Worm (Caenorhabditis elegans): ENCODE data around the gene str-90.

str-90 gene

ce11 chrV:8079813-8080212 lies 23.2 kb upstream of the str-90 start:
- peak; percentile 5 for TF ChIP-seq sma-3 (GFP tag; optimal IDR thresholded peaks at IDR 0.05)
- TF ChIP-seq nhr-25 (tag; optimal IDR thresholded peaks at IDR 0.05): peak; percentile 71
- peak; percentile 51 for TF ChIP-seq blmp-1 (tag; optimal IDR thresholded peaks at IDR 0.05; ENCODE audit: insufficient read depth)
- TF ChIP-seq egl-27 (tag; optimal IDR thresholded peaks at IDR 0.05): peak; percentile 17
- TF ChIP-seq nhr-10 (tag; optimal IDR thresholded peaks at IDR 0.05): no peak
- no peak for TF ChIP-seq lsy-2 (tag; optimal IDR thresholded peaks at IDR 0.05)
- TF ChIP-seq sma-9 (GFP tag; optimal IDR thresholded peaks at IDR 0.05): peak; percentile 77
- TF ChIP-seq sma-9 (tag; optimal IDR thresholded peaks at IDR 0.05): no peak
- TF ChIP-seq ceh-82 (tag; optimal IDR thresholded peaks at IDR 0.05): no peak
- TF ChIP-seq sem-4 (tag; optimal IDR thresholded peaks at IDR 0.05): no peak
- no peak for TF ChIP-seq fos-1 (tag; optimal IDR thresholded peaks at IDR 0.05)

ce11 chrV:8081579-8081978 lies 21.5 kb upstream of the str-90 start, which contains the start of gene str-131:
Gene str-131, minus strand, starts transcription at chrV:8081679.
- no peak for TF ChIP-seq ama-1 (optimal IDR thresholded peaks at IDR 0.05)
- no peak for TF ChIP-seq R02D3.7 (tag; optimal IDR thresholded peaks at IDR 0.05)
- no peak for TF ChIP-seq gmeb-1 (tag; optimal IDR thresholded peaks at IDR 0.05)

ce11 chrV:8085141-8085540 lies 17.9 kb upstream of the str-90 start, which contains the start of gene C09H5.7:
Gene C09H5.7, minus strand, starts transcription at chrV:8085241.
- no peak for TF ChIP-seq peb-1 (tag; optimal IDR thresholded peaks at IDR 0.05)
- TF ChIP-seq nhr-77 (tag; optimal IDR thresholded peaks at IDR 0.05): no peak
- TF ChIP-seq nhr-11 (tag; optimal IDR thresholded peaks at IDR 0.05): no peak
- TF ChIP-seq mdl-1 (tag; optimal IDR thresholded peaks at IDR 0.05): no peak
- TF ChIP-seq elt-1 (tag; optimal IDR thresholded peaks at IDR 0.05): no peak
- TF ChIP-seq nhr-6 (tag; optimal IDR thresholded peaks at IDR 0.05): no peak
- TF ChIP-seq Y55F3AM.14 (GFP tag; optimal IDR thresholded peaks at IDR 0.05): no peak
- TF ChIP-seq nhr-25 (tag; optimal IDR thresholded peaks at IDR 0.05): no peak
- TF ChIP-seq nhr-12 (tag; optimal IDR thresholded peaks at IDR 0.05): no peak
- no peak for TF ChIP-seq nhr-21 (tag; optimal IDR thresholded peaks at IDR 0.05)
- TF ChIP-seq ztf-11 (tag; optimal IDR thresholded peaks at IDR 0.05): no peak

- TF ChIP-seq egl-27 (tag; optimal IDR thresholded peaks at IDR 0.05) (no peak), lin-11 (tag; optimal IDR thresholded peaks at IDR 0.05) (no peak)
Measured at ce11 chrV:8090595-8090994, 12.5 kb upstream of the str-90 start, which contains the start of gene str-130. Gene str-130, minus strand, starts transcription at chrV:8090695.

- no peak for TF ChIP-seq mbf-1 (tag; optimal IDR thresholded peaks at IDR 0.05)
- TF ChIP-seq alr-1 (tag; optimal IDR thresholded peaks at IDR 0.05): no peak
- TF ChIP-seq nhr-11 (tag; optimal IDR thresholded peaks at IDR 0.05): no peak
- no peak for TF ChIP-seq nhr-23 (tag; optimal IDR thresholded peaks at IDR 0.05)
- TF ChIP-seq nhr-129 (tag; optimal IDR thresholded peaks at IDR 0.05): no peak
- TF ChIP-seq nhr-6 (tag; optimal IDR thresholded peaks at IDR 0.05): no peak
- TF ChIP-seq dmd-4 (tag; optimal IDR thresholded peaks at IDR 0.05): no peak
- TF ChIP-seq lin-39 (tag; optimal IDR thresholded peaks at IDR 0.05): no peak
- no peak for TF ChIP-seq sem-4 (tag; optimal IDR thresholded peaks at IDR 0.05)
- no peak for TF ChIP-seq aly-2 (tag; optimal IDR thresholded peaks at IDR 0.05)
- no peak for TF ChIP-seq ztf-4 (tag; optimal IDR thresholded peaks at IDR 0.05)
- TF ChIP-seq mdl-1 (tag; optimal IDR thresholded peaks at IDR 0.05): no peak
- TF ChIP-seq blmp-1 (tag; optimal IDR thresholded peaks at IDR 0.05; ENCODE audit: insufficient read depth): no peak
- no peak for TF ChIP-seq unc-62 (GFP tag; optimal IDR thresholded peaks at IDR 0.05)
- no peak for TF ChIP-seq nhr-77 (tag; optimal IDR thresholded peaks at IDR 0.05)
- TF ChIP-seq elt-1 (tag; optimal IDR thresholded peaks at IDR 0.05): no peak
- TF ChIP-seq C34F6.9 (tag; optimal IDR thresholded peaks at IDR 0.05): no peak
Measured at ce11 chrV:8092385-8092784, 10.7 kb upstream of the str-90 start, which contains the start of gene str-129. Gene str-129, minus strand, starts transcription at chrV:8092485.

ce11 chrV:8095378-8095777 lies 7.7 kb upstream of the str-90 start, which contains the start of gene str-146:
Gene str-146, minus strand, starts transcription at chrV:8095478.
- no peak for TF ChIP-seq nhr-6 (tag; optimal IDR thresholded peaks at IDR 0.05)
- no peak for TF ChIP-seq elt-3 (tag; optimal IDR thresholded peaks at IDR 0.05)
- no peak for TF ChIP-seq nhr-11 (tag; optimal IDR thresholded peaks at IDR 0.05)
- TF ChIP-seq lin-13 (GFP tag; optimal IDR thresholded peaks at IDR 0.05): no peak
- TF ChIP-seq mbf-1 (tag; optimal IDR thresholded peaks at IDR 0.05): no peak
